Worm (Caenorhabditis elegans) whole organism, late embryonic: Measurements from ENCODE around the gene jbts-14.

Experiments
- C08G9.2 ChIP-seq: sonication (generic microtip); optimal IDR thresholded peaks from 2 replicates; lab custom pipeline; 2016; ENCODE audit warnings: mild to moderate bottlenecking, missing genetic modification characterization, moderate library complexity, missing compliant biosample characterization
- F13H6.1 ChIP-seq: sonication (generic microtip); optimal IDR thresholded peaks from 2 replicates; lab custom pipeline; 2016; ENCODE audit warnings: missing genetic modification characterization, missing compliant biosample characterization
- K09A11.1 ChIP-seq: sonication (generic microtip); optimal IDR thresholded peaks from 2 replicates; lab custom pipeline; 2017; ENCODE audit warnings: antibody characterized with exemption, mild to moderate bottlenecking, missing genetic modification characterization, missing compliant biosample characterization; ENCODE audit not compliant: insufficient read depth
- ahr-1 ChIP-seq: sonication (generic microtip); optimal IDR thresholded peaks from 2 replicates; lab custom pipeline; 2016; ENCODE audit warnings: missing genetic modification characterization, missing compliant biosample characterization
- ceh-14 ChIP-seq: sonication (generic microtip); optimal IDR thresholded peaks from 2 replicates; lab custom pipeline; 2016; ENCODE audit warnings: missing genotype, missing genetic modification characterization, missing compliant biosample characterization
- ceh-18 ChIP-seq: sonication (generic microtip); optimal IDR thresholded peaks from 2 replicates; lab custom pipeline; 2016; ENCODE audit warnings: missing genetic modification characterization, missing compliant biosample characterization
- ceh-19 ChIP-seq: fragments of 200-800 bp; sonication (Bioruptor generic); optimal IDR thresholded peaks from 2 replicates; lab custom pipeline; 2018; ENCODE audit warnings: mild to moderate bottlenecking, missing genetic modification characterization, missing compliant biosample characterization
- ceh-2 ChIP-seq: sonication (generic microtip); optimal IDR thresholded peaks from 2 replicates; lab custom pipeline; 2016; ENCODE audit warnings: missing genotype, missing genetic modification characterization, missing compliant biosample characterization
- ceh-22 ChIP-seq: sonication (generic microtip); optimal IDR thresholded peaks from 2 replicates; lab custom pipeline; 2017; ENCODE audit warnings: missing biosample characterization, missing genetic modification characterization
- ceh-24 ChIP-seq: sonication (generic microtip); optimal IDR thresholded peaks from 2 replicates; lab custom pipeline; 2016; ENCODE audit warnings: mild to moderate bottlenecking, missing genetic modification characterization, missing compliant biosample characterization
- ceh-31 ChIP-seq: sonication (generic microtip); optimal IDR thresholded peaks from 2 replicates; lab custom pipeline; 2016; ENCODE audit warnings: missing genetic modification characterization, missing compliant biosample characterization
- ceh-48 ChIP-seq: sonication (generic microtip); optimal IDR thresholded peaks from 2 replicates; lab custom pipeline; 2016; ENCODE audit warnings: missing genetic modification characterization, inconsistent platforms, missing compliant biosample characterization
- ceh-6 ChIP-seq: fragments of 200-800 bp; sonication (Bioruptor generic); optimal IDR thresholded peaks from 2 replicates; lab custom pipeline; 2018; ENCODE audit warnings: mild to moderate bottlenecking, missing genetic modification characterization, missing compliant biosample characterization
- ceh-9 ChIP-seq: sonication (generic microtip); optimal IDR thresholded peaks from 2 replicates; lab custom pipeline; 2016; ENCODE audit warnings: mild to moderate bottlenecking, missing genetic modification characterization, inconsistent platforms, missing compliant biosample characterization
- dmd-4 ChIP-seq: sonication (generic microtip); optimal IDR thresholded peaks from 2 replicates; lab custom pipeline; 2016; ENCODE audit warnings: borderline replicate concordance, missing genetic modification characterization, missing compliant biosample characterization
- dve-1 ChIP-seq: sonication (generic microtip); optimal IDR thresholded peaks from 2 replicates; lab custom pipeline; 2017; ENCODE audit warnings: antibody characterized with exemption, mild to moderate bottlenecking, missing genetic modification characterization, missing compliant biosample characterization
- elt-2 ChIP-seq: sonication (generic microtip); optimal IDR thresholded peaks from 2 replicates; lab custom pipeline; 2016; ENCODE audit warnings: missing genetic modification reagents, missing genetic modification characterization, missing compliant biosample characterization
- elt-4 ChIP-seq: sonication (generic microtip); optimal IDR thresholded peaks from 2 replicates; lab custom pipeline; 2016; ENCODE audit warnings: missing genetic modification characterization, missing compliant biosample characterization
- eyg-1 ChIP-seq: sonication (generic microtip); optimal IDR thresholded peaks from 2 replicates; lab custom pipeline; 2016; ENCODE audit warnings: missing genotype, missing genetic modification characterization, missing compliant biosample characterization
- fax-1 ChIP-seq: sonication (generic microtip); optimal IDR thresholded peaks from 2 replicates; lab custom pipeline; 2016; ENCODE audit warnings: missing genotype, missing genetic modification characterization, missing compliant biosample characterization
- hlh-13 ChIP-seq: fragments of 200-800 bp; sonication (Bioruptor generic); optimal IDR thresholded peaks from 2 replicates; lab custom pipeline; 2018; ENCODE audit warnings: mild to moderate bottlenecking, missing genetic modification characterization, missing compliant biosample characterization
- hlh-15 ChIP-seq: sonication (generic microtip); optimal IDR thresholded peaks from 2 replicates; lab custom pipeline; 2016; ENCODE audit warnings: missing genetic modification characterization, missing compliant biosample characterization
- hlh-30 ChIP-seq: sonication (generic microtip); optimal IDR thresholded peaks from 2 replicates; lab custom pipeline; 2017; ENCODE audit warnings: antibody characterized with exemption, missing genetic modification characterization, missing compliant biosample characterization; ENCODE audit not compliant: insufficient read depth
- hlh-6 ChIP-seq: sonication (generic microtip); optimal IDR thresholded peaks from 2 replicates; lab custom pipeline; 2016; ENCODE audit warnings: missing genotype, missing genetic modification characterization, missing compliant biosample characterization
- lim-6 ChIP-seq: sonication (generic microtip); optimal IDR thresholded peaks from 2 replicates; lab custom pipeline; 2016; ENCODE audit warnings: missing genetic modification characterization, missing compliant biosample characterization
- lin-11 ChIP-seq: fragments of 200-800 bp; sonication (Bioruptor generic); optimal IDR thresholded peaks from 2 replicates; lab custom pipeline; 2018; ENCODE audit warnings: mild to moderate bottlenecking, missing genetic modification characterization, missing compliant biosample characterization
- nhr-232 ChIP-seq: sonication (generic microtip); optimal IDR thresholded peaks from 2 replicates; lab custom pipeline; 2016; ENCODE audit warnings: missing genetic modification characterization, missing compliant biosample characterization
- npax-4 ChIP-seq: sonication (generic microtip); optimal IDR thresholded peaks from 2 replicates; lab custom pipeline; 2016; ENCODE audit warnings: missing genetic modification characterization, missing compliant biosample characterization
- pag-3 ChIP-seq: sonication (generic microtip); optimal IDR thresholded peaks from 2 replicates; lab custom pipeline; 2016; ENCODE audit warnings: missing compliant biosample characterization, missing genetic modification characterization, borderline replicate concordance
- pax-1 ChIP-seq: fragments of 150-350 bp; optimal IDR thresholded peaks from 2 replicates; lab custom pipeline; 2014; ENCODE audit warnings: missing biosample characterization, missing genetic modification characterization
- pha-2 ChIP-seq: sonication (generic microtip); optimal IDR thresholded peaks from 2 replicates; lab custom pipeline; 2017; ENCODE audit warnings: mild to moderate bottlenecking, missing genetic modification characterization, missing compliant biosample characterization
- pha-4 ChIP-seq: fragments of 150-350 bp; optimal IDR thresholded peaks from 2 replicates; lab custom pipeline; 2018; ENCODE audit warnings: missing biosample characterization, missing genetic modification reagents, missing genetic modification characterization
- pqm-1 ChIP-seq: sonication (generic microtip); optimal IDR thresholded peaks from 2 replicates; lab custom pipeline; 2016; ENCODE audit warnings: missing genetic modification characterization, missing compliant biosample characterization
- ref-2 ChIP-seq: sonication (generic microtip); optimal IDR thresholded peaks from 2 replicates; lab custom pipeline; 2016; ENCODE audit warnings: missing genetic modification characterization, missing compliant biosample characterization
- rnt-1 ChIP-seq: sonication (generic microtip); optimal IDR thresholded peaks from 2 replicates; lab custom pipeline; 2016; ENCODE audit warnings: missing genetic modification characterization, missing compliant biosample characterization
- sox-2 ChIP-seq: fragments of 200-800 bp; sonication (Bioruptor generic); IDR thresholded peaks from 2 replicates; pipeline ENCODE4 v1.3.6; 2022; ENCODE audit warnings: missing genetic modification reagents, missing genetic modification characterization, missing compliant biosample characterization
- ttx-3 ChIP-seq: sonication (generic microtip); optimal IDR thresholded peaks from 2 replicates; lab custom pipeline; 2016; ENCODE audit warnings: missing genetic modification reagents, missing genetic modification characterization, missing compliant biosample characterization
- unc-42 ChIP-seq: sonication (generic microtip); optimal IDR thresholded peaks from 2 replicates; lab custom pipeline; 2016; ENCODE audit warnings: missing genotype, missing genetic modification characterization, missing compliant biosample characterization
- ztf-16 ChIP-seq: sonication (generic microtip); optimal IDR thresholded peaks from 2 replicates; lab custom pipeline; 2017; ENCODE audit warnings: missing genetic modification characterization, missing compliant biosample characterization

jbts-14 gene

DNA sequence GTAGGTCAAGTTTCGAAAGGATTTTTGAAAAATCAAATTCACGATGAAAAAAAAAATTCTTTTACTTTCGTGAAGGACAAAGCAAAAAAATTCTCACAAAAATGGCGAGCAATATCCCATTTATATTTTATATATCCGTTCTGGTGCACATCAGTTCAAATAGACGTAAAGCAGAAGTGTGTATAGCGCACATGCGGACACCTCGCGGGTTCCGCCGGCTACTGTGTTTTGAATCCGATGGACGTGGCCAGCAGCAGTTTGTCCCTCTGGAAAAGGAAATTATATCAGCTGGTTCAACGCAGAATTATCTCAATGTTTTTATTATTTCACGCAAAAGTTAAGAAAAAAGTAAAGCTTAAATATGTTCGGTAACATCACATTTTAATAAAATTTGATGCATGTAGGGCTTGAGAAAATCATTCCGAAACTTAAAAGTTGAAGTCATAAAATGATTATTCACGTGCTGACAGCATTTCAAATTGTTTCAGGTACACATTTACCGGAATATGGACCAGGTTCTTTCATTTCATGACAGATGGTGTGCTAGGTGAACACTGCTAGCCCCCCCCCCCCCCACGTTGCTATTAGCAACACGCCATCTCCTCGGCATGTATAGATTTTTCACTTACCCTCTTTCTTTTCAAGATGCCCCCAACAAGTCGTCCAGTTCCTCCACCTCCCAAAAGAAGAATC lies at the start of gene jbts-14:
jbts-14 (plus strand) TSS at position 643 of the 693 bp plus-strand sequence.
- TF ChIP-seq F13H6.1 (tag; lab: Kevin White, UChicago): no peak
- TF ChIP-seq ceh-24: no peak
- TF ChIP-seq hlh-15 (tag; lab: Kevin White, UChicago): no peak
- no peak for TF ChIP-seq ttx-3 (tag; lab: Kevin White, UChicago)
- TF ChIP-seq ahr-1 (tag; lab: Kevin White, UChicago): no peak
- TF ChIP-seq sox-2 (GFP tag; lab: Robert Waterston, UW): no peak
- no peak for TF ChIP-seq ceh-31 (tag; lab: Kevin White, UChicago)
- TF ChIP-seq K09A11.1: no peak
- TF ChIP-seq rnt-1 (tag; lab: Kevin White, UChicago): no peak

DNA sequence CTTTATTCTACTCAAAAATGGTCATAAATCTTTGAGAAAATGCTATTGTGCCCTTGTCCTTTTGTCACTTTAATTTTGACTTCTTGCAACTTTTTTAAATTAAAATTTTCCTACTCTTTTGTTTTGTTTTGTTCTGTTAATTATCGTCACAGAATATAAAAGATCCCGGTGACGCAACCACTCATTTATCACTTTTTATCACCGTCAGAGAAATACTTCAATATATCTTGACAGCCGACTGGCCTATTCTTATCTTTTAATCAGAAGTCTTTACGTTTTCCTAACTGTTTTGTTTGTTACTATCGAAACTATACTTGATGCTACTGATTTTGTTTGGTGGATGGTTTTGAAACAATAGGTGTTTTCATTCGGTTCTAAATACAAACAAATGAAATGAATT lies 48.1 kb upstream of the jbts-14 start:
- TF ChIP-seq ceh-18 (no peak), pax-1 (tag; lab: Kevin White, UChicago) (no peak), C08G9.2 (tag; lab: Kevin White, UChicago) (no peak), elt-4 (tag; lab: Kevin White, UChicago) (no peak), ceh-22 (tag; lab: Kevin White, UChicago) (no peak), ceh-31 (tag; lab: Kevin White, UChicago) (no peak), pag-3 (tag; lab: Kevin White, UChicago) (no peak), ceh-2 (tag; lab: Kevin White, UChicago) (no peak), hlh-13 (GFP tag; lab: Kevin White, UChicago) (no peak)

DNA sequence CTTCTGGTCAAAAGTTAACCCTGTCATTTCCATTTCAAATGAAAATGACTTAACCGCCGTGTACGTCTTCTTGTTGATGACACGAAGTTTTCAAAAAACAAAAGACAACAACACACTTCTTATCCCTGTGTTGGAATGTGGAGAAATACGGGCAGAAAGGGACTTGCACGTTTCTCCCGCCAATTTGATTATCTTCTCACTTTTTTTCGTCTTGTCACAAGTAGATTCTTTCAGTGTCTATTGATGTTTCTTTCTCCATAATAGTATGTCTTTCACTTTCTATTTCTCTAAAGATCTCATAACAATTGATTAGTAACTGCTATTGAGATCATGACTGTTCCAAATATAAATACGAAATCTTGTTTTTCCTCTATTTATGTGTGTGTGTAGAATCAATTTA lies 44.6 kb upstream of the jbts-14 start:
- TF ChIP-seq hlh-30 (no peak), hlh-6 (no peak), unc-42 (tag; lab: Kevin White, UChicago) (peak; percentile 87), nhr-232 (tag; lab: Kevin White, UChicago) (no peak), pha-2 (no peak), dve-1 (tag; lab: Kevin White, UChicago) (no peak), lim-6 (no peak)

DNA sequence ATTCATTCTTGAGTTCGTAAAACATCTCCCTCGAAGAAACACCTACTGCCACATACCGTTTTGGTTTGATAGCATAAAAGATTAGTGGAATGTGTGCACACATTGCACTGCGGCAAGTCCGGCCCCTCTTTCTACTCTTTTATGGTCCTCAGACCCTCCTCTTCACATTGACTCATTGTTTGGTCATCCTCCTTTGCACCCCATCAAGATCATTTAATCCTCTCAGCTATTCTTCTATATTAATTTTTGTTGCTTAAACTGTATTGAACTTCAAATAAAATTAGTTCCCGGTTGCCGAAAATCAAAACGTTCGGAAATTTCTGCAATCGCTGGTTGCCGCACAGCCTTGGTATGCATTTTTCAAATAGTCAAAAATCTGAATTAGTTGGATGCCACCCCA lies 43.8 kb upstream of the jbts-14 start, which contains the start of gene rig-1:
rig-1 (plus strand) TSS at position 301 of the 400 bp plus-strand sequence.
- TF ChIP-seq ceh-14 (tag; lab: Kevin White, UChicago) (no peak), pqm-1 (tag; lab: Kevin White, UChicago) (no peak), ref-2 (no peak), eyg-1 (tag; lab: Kevin White, UChicago) (no peak), ztf-16 (tag; lab: Kevin White, UChicago) (no peak), pax-1 (tag; lab: Kevin White, UChicago) (no peak), ceh-48 (tag; lab: Kevin White, UChicago) (no peak), dmd-4 (tag; lab: Kevin White, UChicago) (no peak), rnt-1 (tag; lab: Kevin White, UChicago) (no peak), ceh-19 (GFP tag; lab: Kevin White, UChicago) (no peak), npax-4 (tag; lab: Kevin White, UChicago) (no peak), fax-1 (no peak), ceh-9 (no peak), hlh-13 (GFP tag; lab: Kevin White, UChicago) (no peak)

DNA sequence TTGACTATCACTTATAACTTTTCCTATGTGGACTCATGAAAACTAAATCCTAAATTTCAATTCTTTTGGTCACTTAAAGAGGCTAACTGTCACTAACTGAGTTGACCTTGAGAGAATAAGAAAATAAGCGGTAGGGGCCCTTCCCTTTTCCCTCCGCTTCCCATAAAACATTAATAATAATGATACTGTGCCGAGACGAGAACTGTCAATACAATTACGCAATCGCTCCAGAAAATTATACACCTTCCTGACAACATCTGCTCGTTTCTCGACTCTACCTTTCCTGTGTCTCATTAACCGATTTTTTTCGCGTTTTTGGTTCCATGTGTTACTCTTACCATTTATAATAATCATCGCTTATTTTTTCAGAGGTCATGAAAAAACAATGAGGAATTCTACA lies 43.2 kb upstream of the jbts-14 start:
- TF ChIP-seq ahr-1 (tag; lab: Kevin White, UChicago): no peak
- TF ChIP-seq hlh-30: no peak
- no peak for TF ChIP-seq lin-11
- TF ChIP-seq pha-4 (tag; lab: Kevin White, UChicago): no peak
- TF ChIP-seq ceh-6 (GFP tag; lab: Kevin White, UChicago): no peak
- TF ChIP-seq eyg-1 (tag; lab: Kevin White, UChicago): no peak
- no peak for TF ChIP-seq ceh-22 (tag; lab: Kevin White, UChicago)
- TF ChIP-seq elt-2: no peak
- TF ChIP-seq ceh-2 (tag; lab: Kevin White, UChicago): no peak
